Worm (Caenorhabditis elegans) whole organism, early embryonic: Measurements from ENCODE around the gene C06C3.3.

Source experiments
- F13C5.2 ChIP-seq: sonication (generic microtip); optimal IDR thresholded peaks from 2 replicates; lab custom pipeline; 2017; ENCODE audit warnings: mild to moderate bottlenecking, missing genetic modification characterization, inconsistent platforms, missing compliant biosample characterization
- ama-1 ChIP-seq: fragments of 150-350 bp; optimal IDR thresholded peaks from 2 replicates; lab custom pipeline; 2014
- ceh-13 ChIP-seq: fragments of 200-800 bp; sonication (Bioruptor generic); optimal IDR thresholded peaks from 2 replicates; lab custom pipeline; 2018; ENCODE audit warnings: mild to moderate bottlenecking, missing genetic modification characterization, missing compliant biosample characterization
- ceh-36 ChIP-seq: sonication (generic microtip); optimal IDR thresholded peaks from 2 replicates; lab custom pipeline; 2016; ENCODE audit warnings: missing genetic modification characterization, inconsistent platforms, missing compliant biosample characterization
- ets-7 ChIP-seq: sonication (generic microtip); optimal IDR thresholded peaks from 2 replicates; lab custom pipeline; 2016; ENCODE audit warnings: missing genotype, missing genetic modification characterization, missing compliant biosample characterization
- hmbx-1 ChIP-seq: sonication (generic microtip); optimal IDR thresholded peaks from 2 replicates; lab custom pipeline; 2016; ENCODE audit warnings: mild to moderate bottlenecking, missing genetic modification characterization, missing compliant biosample characterization
- hmg-4 ChIP-seq: fragments of 200-800 bp; sonication (Bioruptor generic); optimal IDR thresholded peaks from 2 replicates; lab custom pipeline; 2018; ENCODE audit warnings: mild to moderate bottlenecking, missing genetic modification characterization, missing compliant biosample characterization
- hnd-1 ChIP-seq: sonication (generic microtip); optimal IDR thresholded peaks from 2 replicates; lab custom pipeline; 2016; ENCODE audit warnings: missing genetic modification characterization, missing compliant biosample characterization
- tbx-11 ChIP-seq: fragments of 200-800 bp; sonication (Bioruptor generic); IDR thresholded peaks from 2 replicates; pipeline ENCODE4 v1.3.6; 2022; ENCODE audit warnings: missing genetic modification characterization, missing compliant biosample characterization
- tbx-37 ChIP-seq: fragments of 200-800 bp; sonication (Bioruptor generic); conservative IDR thresholded peaks from 2 replicates; pipeline ENCODE4 v1.3.6; 2022; ENCODE audit warnings: missing genetic modification reagents, missing genetic modification characterization, missing compliant biosample characterization

DNA sequence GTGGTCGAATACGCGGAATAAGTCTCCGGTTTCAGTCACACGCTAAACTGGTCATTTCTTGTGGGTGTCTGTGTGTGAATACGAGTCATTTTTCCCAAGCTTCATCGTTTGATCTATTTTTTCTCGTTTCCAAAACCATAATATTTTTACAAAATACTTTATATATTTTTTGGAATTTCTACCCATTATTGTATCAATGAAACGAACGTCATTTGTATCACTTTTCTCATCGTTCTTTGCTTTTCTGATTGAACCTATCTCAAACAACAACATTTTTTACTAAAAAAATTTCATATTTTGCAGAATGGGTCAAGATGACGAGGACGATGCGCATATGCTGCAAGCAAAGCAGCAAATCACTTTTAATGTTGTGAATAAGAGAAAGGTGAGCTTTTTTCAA, 14.1 kb downstream of the C06C3.3 start, which contains the start of gene mel-11:
- TF ChIP-seq ama-1 (lab: Kevin White, UChicago) (no peak), hmbx-1 (no peak), ceh-13 (GFP tag; lab: Kevin White, UChicago) (no peak), hnd-1 (tag; lab: Kevin White, UChicago) (no peak), tbx-37 (no peak), hmg-4 (GFP tag; lab: Kevin White, UChicago) (no peak), ets-7 (tag; lab: Kevin White, UChicago) (no peak), ceh-36 (tag; lab: Kevin White, UChicago) (no peak), F13C5.2 (tag; lab: Kevin White, UChicago) (no peak), tbx-11 (no peak)
